Worm (Caenorhabditis elegans) whole organism, late embryonic: ENCODE measurements around the gene elp-1.

Experiments
- F13H6.1 ChIP-seq: sonication (generic microtip); optimal IDR thresholded peaks from 2 replicates; lab custom pipeline; 2016; ENCODE audit warnings: missing genetic modification characterization, missing compliant biosample characterization
- K02D7.2 ChIP-seq: sonication (generic microtip); optimal IDR thresholded peaks from 2 replicates; lab custom pipeline; 2017; ENCODE audit warnings: mild to moderate bottlenecking, missing genetic modification characterization, missing compliant biosample characterization
- K09A11.1 ChIP-seq: sonication (generic microtip); optimal IDR thresholded peaks from 2 replicates; lab custom pipeline; 2017; ENCODE audit warnings: antibody characterized with exemption, mild to moderate bottlenecking, missing genetic modification characterization, missing compliant biosample characterization; ENCODE audit not compliant: insufficient read depth
- T23F11.4 ChIP-seq: fragments of 200-800 bp; sonication (Bioruptor generic); optimal IDR thresholded peaks from 2 replicates; lab custom pipeline; 2018; ENCODE audit warnings: mild to moderate bottlenecking, missing genetic modification characterization, missing compliant biosample characterization
- Y22D7AL.16 ChIP-seq: sonication (generic microtip); optimal IDR thresholded peaks from 2 replicates; lab custom pipeline; 2016; ENCODE audit warnings: missing genetic modification characterization, missing compliant biosample characterization
- ahr-1 ChIP-seq: sonication (generic microtip); optimal IDR thresholded peaks from 2 replicates; lab custom pipeline; 2016; ENCODE audit warnings: missing genetic modification characterization, missing compliant biosample characterization
- ama-1 ChIP-seq: fragments of 150-350 bp; optimal IDR thresholded peaks from 2 replicates; lab custom pipeline; 2014
- ceh-14 ChIP-seq: sonication (generic microtip); optimal IDR thresholded peaks from 2 replicates; lab custom pipeline; 2016; ENCODE audit warnings: missing genotype, missing genetic modification characterization, missing compliant biosample characterization
- ceh-19 ChIP-seq: fragments of 200-800 bp; sonication (Bioruptor generic); optimal IDR thresholded peaks from 2 replicates; lab custom pipeline; 2018; ENCODE audit warnings: mild to moderate bottlenecking, missing genetic modification characterization, missing compliant biosample characterization
- ceh-2 ChIP-seq: sonication (generic microtip); optimal IDR thresholded peaks from 2 replicates; lab custom pipeline; 2016; ENCODE audit warnings: missing genotype, missing genetic modification characterization, missing compliant biosample characterization
- ceh-22 ChIP-seq: sonication (generic microtip); optimal IDR thresholded peaks from 2 replicates; lab custom pipeline; 2017; ENCODE audit warnings: missing biosample characterization, missing genetic modification characterization
- ceh-24 ChIP-seq: sonication (generic microtip); optimal IDR thresholded peaks from 2 replicates; lab custom pipeline; 2016; ENCODE audit warnings: mild to moderate bottlenecking, missing genetic modification characterization, missing compliant biosample characterization
- ceh-30 ChIP-seq: fragments of 150-350 bp; optimal IDR thresholded peaks from 2 replicates; lab custom pipeline; 2014; ENCODE audit warnings: missing biosample characterization, missing genetic modification characterization
- ceh-34 ChIP-seq: sonication (generic microtip); optimal IDR thresholded peaks from 2 replicates; lab custom pipeline; 2016; ENCODE audit warnings: mild to moderate bottlenecking, missing genetic modification characterization, missing compliant biosample characterization
- ceh-6 ChIP-seq: fragments of 200-800 bp; sonication (Bioruptor generic); optimal IDR thresholded peaks from 2 replicates; lab custom pipeline; 2018; ENCODE audit warnings: mild to moderate bottlenecking, missing genetic modification characterization, missing compliant biosample characterization
- ceh-9 ChIP-seq: sonication (generic microtip); optimal IDR thresholded peaks from 2 replicates; lab custom pipeline; 2016; ENCODE audit warnings: mild to moderate bottlenecking, missing genetic modification characterization, inconsistent platforms, missing compliant biosample characterization
- che-1 ChIP-seq: sonication (generic microtip); optimal IDR thresholded peaks from 2 replicates; lab custom pipeline; 2016; ENCODE audit warnings: mild to moderate bottlenecking, missing genetic modification characterization, missing compliant biosample characterization
- dmd-4 ChIP-seq: sonication (generic microtip); optimal IDR thresholded peaks from 2 replicates; lab custom pipeline; 2016; ENCODE audit warnings: borderline replicate concordance, missing genetic modification characterization, missing compliant biosample characterization
- dve-1 ChIP-seq: sonication (generic microtip); optimal IDR thresholded peaks from 2 replicates; lab custom pipeline; 2017; ENCODE audit warnings: antibody characterized with exemption, mild to moderate bottlenecking, missing genetic modification characterization, missing compliant biosample characterization
- elt-2 ChIP-seq: sonication (generic microtip); optimal IDR thresholded peaks from 2 replicates; lab custom pipeline; 2016; ENCODE audit warnings: missing genetic modification reagents, missing genetic modification characterization, missing compliant biosample characterization
- elt-4 ChIP-seq: sonication (generic microtip); optimal IDR thresholded peaks from 2 replicates; lab custom pipeline; 2016; ENCODE audit warnings: missing genetic modification characterization, missing compliant biosample characterization
- ets-4 ChIP-seq: sonication (generic microtip); optimal IDR thresholded peaks from 2 replicates; lab custom pipeline; 2016; ENCODE audit warnings: missing genetic modification characterization, missing compliant biosample characterization
- eyg-1 ChIP-seq: sonication (generic microtip); optimal IDR thresholded peaks from 2 replicates; lab custom pipeline; 2016; ENCODE audit warnings: missing genotype, missing genetic modification characterization, missing compliant biosample characterization
- fkh-10 ChIP-seq: fragments of 150-350 bp; optimal IDR thresholded peaks from 2 replicates; lab custom pipeline; 2014; ENCODE audit warnings: missing biosample characterization, missing genetic modification reagents, missing genetic modification characterization
- hlh-30 ChIP-seq: sonication (generic microtip); optimal IDR thresholded peaks from 2 replicates; lab custom pipeline; 2017; ENCODE audit warnings: antibody characterized with exemption, missing genetic modification characterization, missing compliant biosample characterization; ENCODE audit not compliant: insufficient read depth
- hlh-6 ChIP-seq: sonication (generic microtip); optimal IDR thresholded peaks from 2 replicates; lab custom pipeline; 2016; ENCODE audit warnings: missing genotype, missing genetic modification characterization, missing compliant biosample characterization
- madf-2 ChIP-seq: sonication (generic microtip); optimal IDR thresholded peaks from 2 replicates; lab custom pipeline; 2017; ENCODE audit warnings: missing genetic modification characterization, missing compliant biosample characterization
- nhr-232 ChIP-seq: sonication (generic microtip); optimal IDR thresholded peaks from 2 replicates; lab custom pipeline; 2016; ENCODE audit warnings: missing genetic modification characterization, missing compliant biosample characterization
- npax-4 ChIP-seq: sonication (generic microtip); optimal IDR thresholded peaks from 2 replicates; lab custom pipeline; 2016; ENCODE audit warnings: missing genetic modification characterization, missing compliant biosample characterization
- pag-3 ChIP-seq: sonication (generic microtip); optimal IDR thresholded peaks from 2 replicates; lab custom pipeline; 2016; ENCODE audit warnings: missing compliant biosample characterization, missing genetic modification characterization, borderline replicate concordance
- pat-9 ChIP-seq: fragments of 200-800 bp; sonication (Bioruptor generic); optimal IDR thresholded peaks from 2 replicates; lab custom pipeline; 2018; ENCODE audit warnings: mild to moderate bottlenecking, missing genetic modification characterization, moderate library complexity, missing compliant biosample characterization
- pax-1 ChIP-seq: fragments of 150-350 bp; optimal IDR thresholded peaks from 2 replicates; lab custom pipeline; 2014; ENCODE audit warnings: missing biosample characterization, missing genetic modification characterization
- pha-2 ChIP-seq: sonication (generic microtip); optimal IDR thresholded peaks from 2 replicates; lab custom pipeline; 2017; ENCODE audit warnings: mild to moderate bottlenecking, missing genetic modification characterization, missing compliant biosample characterization
- pros-1 ChIP-seq: fragments of 150-350 bp; optimal IDR thresholded peaks from 2 replicates; lab custom pipeline; 2014; ENCODE audit warnings: missing biosample characterization, missing genetic modification reagents, missing genetic modification characterization
- ref-2 ChIP-seq: sonication (generic microtip); optimal IDR thresholded peaks from 2 replicates; lab custom pipeline; 2016; ENCODE audit warnings: missing genetic modification characterization, missing compliant biosample characterization
- rnt-1 ChIP-seq: sonication (generic microtip); optimal IDR thresholded peaks from 2 replicates; lab custom pipeline; 2016; ENCODE audit warnings: missing genetic modification characterization, missing compliant biosample characterization
- sox-2 ChIP-seq: fragments of 200-800 bp; sonication (Bioruptor generic); IDR thresholded peaks from 2 replicates; pipeline ENCODE4 v1.3.6; 2022; ENCODE audit warnings: missing genetic modification reagents, missing genetic modification characterization, missing compliant biosample characterization
- syd-9 ChIP-seq: sonication (generic microtip); optimal IDR thresholded peaks from 2 replicates; lab custom pipeline; 2016; ENCODE audit warnings: mild to moderate bottlenecking, missing genetic modification characterization, moderate library complexity, missing compliant biosample characterization
- tbx-2 ChIP-seq: sonication (generic microtip); optimal IDR thresholded peaks from 2 replicates; lab custom pipeline; 2016; ENCODE audit warnings: missing genetic modification characterization, missing compliant biosample characterization
- tbx-7 ChIP-seq: sonication (generic microtip); optimal IDR thresholded peaks from 2 replicates; lab custom pipeline; 2016; ENCODE audit warnings: missing genotype, missing genetic modification characterization, missing compliant biosample characterization
- ttx-3 ChIP-seq: sonication (generic microtip); optimal IDR thresholded peaks from 2 replicates; lab custom pipeline; 2016; ENCODE audit warnings: missing genetic modification reagents, missing genetic modification characterization, missing compliant biosample characterization
- unc-3 ChIP-seq, 2 experiments: fragments of 200-800 bp in 1 of 2; sonication (Bioruptor generic) in 1 of 2; sonication (generic microtip) in 1 of 2; conservative IDR thresholded peaks in 1 of 2; optimal IDR thresholded peaks in 1 of 2; 2 replicates each; pipeline versions ENCODE4 v1.3.6 to Lab custom; 2016 to 2022; ENCODE audit warnings: missing compliant biosample characterization in 2 of 2, missing genetic modification characterization in 2 of 2, missing genetic modification reagents in 1 of 2
- unc-55 ChIP-seq: sonication (generic microtip); optimal IDR thresholded peaks from 2 replicates; lab custom pipeline; 2017; ENCODE audit warnings: missing biosample characterization, missing genetic modification reagents, missing genetic modification characterization
- unc-86 ChIP-seq: sonication (generic microtip); optimal IDR thresholded peaks from 2 replicates; lab custom pipeline; 2016; ENCODE audit warnings: missing genetic modification characterization, missing compliant biosample characterization
- ztf-16 ChIP-seq: sonication (generic microtip); optimal IDR thresholded peaks from 2 replicates; lab custom pipeline; 2017; ENCODE audit warnings: missing genetic modification characterization, missing compliant biosample characterization

Gene elp-1

ce11 chrV:20779707-20780346, 9.9 kb upstream of the elp-1 start:
- TF ChIP-seq ceh-19 (GFP tag; lab: Kevin White, UChicago) = no peak
- peak; percentile 70 for TF ChIP-seq unc-55
- no peak for TF ChIP-seq ceh-22 (tag; lab: Kevin White, UChicago)
- TF ChIP-seq elt-4 (tag; lab: Kevin White, UChicago) = no peak
- no peak for TF ChIP-seq syd-9

DNA sequence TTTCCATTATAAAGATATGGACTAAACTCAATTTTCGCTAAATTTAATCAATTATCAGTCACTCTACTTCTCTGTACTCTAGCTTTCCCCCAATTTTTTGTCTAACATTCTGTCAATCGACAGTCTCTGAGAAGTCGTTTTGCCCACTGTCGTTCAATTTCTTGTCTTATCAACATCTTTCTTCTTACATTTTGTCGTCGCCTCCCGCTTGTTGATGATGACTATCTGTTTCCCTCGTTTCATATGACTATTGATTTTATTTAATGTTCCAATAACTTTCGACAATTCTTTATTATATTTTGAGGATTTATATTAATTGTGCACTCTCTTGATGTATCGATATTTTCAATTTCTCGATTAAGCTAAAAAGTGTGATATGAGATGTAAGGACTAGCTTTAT, 8.9 kb upstream of the elp-1 start:
- TF ChIP-seq elt-4 (tag; lab: Kevin White, UChicago) = no peak
- no peak for TF ChIP-seq ama-1 (lab: Kevin White, UChicago)
- TF ChIP-seq ttx-3 (tag; lab: Kevin White, UChicago) = no peak
- TF ChIP-seq ceh-6 (GFP tag; lab: Kevin White, UChicago) = no peak
- no peak for TF ChIP-seq dmd-4 (tag; lab: Kevin White, UChicago)
- no peak for TF ChIP-seq rnt-1 (tag; lab: Kevin White, UChicago)
- no peak for TF ChIP-seq ceh-30
- no peak for TF ChIP-seq eyg-1 (tag; lab: Kevin White, UChicago)
- no peak for TF ChIP-seq che-1 (tag; lab: Kevin White, UChicago)
- TF ChIP-seq tbx-7 = no peak
- no peak for TF ChIP-seq ceh-24 (tag; lab: Kevin White, UChicago)
- no peak for TF ChIP-seq hlh-6 (tag; lab: Kevin White, UChicago)

- TF ChIP-seq sox-2 (GFP tag; lab: Robert Waterston, UW) = no peak
- TF ChIP-seq ceh-34 (tag; lab: Kevin White, UChicago) = peak; percentile 73
- peak; percentile 40 for TF ChIP-seq K09A11.1 (tag; lab: Kevin White, UChicago)
- TF ChIP-seq F13H6.1 = peak; percentile 81
- TF ChIP-seq che-1 (tag; lab: Kevin White, UChicago) = no peak
- peak; percentile 59 for TF ChIP-seq dve-1 (tag; lab: Kevin White, UChicago)
- TF ChIP-seq rnt-1 (tag; lab: Kevin White, UChicago) = peak; percentile 83
- no peak for TF ChIP-seq ahr-1 (tag; lab: Kevin White, UChicago)
- TF ChIP-seq unc-86 (tag; lab: Kevin White, UChicago) = no peak
- TF ChIP-seq pha-2 = peak; percentile 27
- TF ChIP-seq ceh-22 (tag; lab: Kevin White, UChicago) = peak; percentile 85
- TF ChIP-seq pax-1 (tag; lab: Kevin White, UChicago) = peak; percentile 75
- TF ChIP-seq madf-2 (tag; lab: Kevin White, UChicago) = peak; percentile 80
- TF ChIP-seq elt-2 (tag; lab: Kevin White, UChicago) = peak; percentile 27
- no peak for TF ChIP-seq npax-4
- no peak for TF ChIP-seq ceh-9 (tag; lab: Kevin White, UChicago)
- TF ChIP-seq ceh-30 = no peak
- no peak for TF ChIP-seq pag-3 (tag; lab: Kevin White, UChicago)
- peak; percentile 94 for TF ChIP-seq unc-55
- TF ChIP-seq fkh-10 (GFP tag; lab: Kevin White, UChicago) = no peak
- peak; percentile 61 for TF ChIP-seq ceh-14 (tag; lab: Kevin White, UChicago)
- no peak for TF ChIP-seq ceh-19 (GFP tag; lab: Kevin White, UChicago)
- peak; percentile 80 for TF ChIP-seq tbx-2 (tag; lab: Kevin White, UChicago)
- peak; percentile 73 for TF ChIP-seq ref-2 (tag; lab: Kevin White, UChicago)
- no peak for TF ChIP-seq ceh-6 (GFP tag; lab: Kevin White, UChicago)
- peak; percentile 10 for TF ChIP-seq Y22D7AL.16 (tag; lab: Kevin White, UChicago)
- TF ChIP-seq T23F11.4 (GFP tag; lab: Kevin White, UChicago) = no peak
- no peak for TF ChIP-seq nhr-232 (tag; lab: Kevin White, UChicago)
- peak; percentile 15 for TF ChIP-seq pros-1 (tag; lab: Kevin White, UChicago)
- TF ChIP-seq eyg-1 (tag; lab: Kevin White, UChicago) = no peak
- no peak for TF ChIP-seq K02D7.2 (tag; lab: Kevin White, UChicago)
- TF ChIP-seq ama-1 (lab: Kevin White, UChicago) = no peak
- TF ChIP-seq hlh-30 = peak; percentile 98
- TF ChIP-seq ceh-2 (tag; lab: Kevin White, UChicago) = no peak
- TF ChIP-seq pat-9 (tag; lab: Kevin White, UChicago) = no peak
- TF ChIP-seq ztf-16 = no peak
- TF ChIP-seq ttx-3 (tag; lab: Kevin White, UChicago) = peak; percentile 3
- TF ChIP-seq ceh-24 (tag; lab: Kevin White, UChicago) = no peak
- TF ChIP-seq dmd-4 (tag; lab: Kevin White, UChicago) = no peak
- 0 out of 2 replicates have a peak, but pooled peaks have one; percentile 13 for TF ChIP-seq unc-3 (GFP tag; conservative IDR thresholded peaks at IDR 0.05; lab: Robert Waterston, UW)
- TF ChIP-seq unc-3 (tag; optimal IDR thresholded peaks at IDR 0.05; lab: Kevin White, UChicago) = no peak
- TF ChIP-seq ets-4 = peak; percentile 44
These were observed 8.3 kb upstream of the elp-1 start for ce11 chrV:20778257-20778697.
